Worm (Caenorhabditis elegans): ENCODE results near the gene T22C8.6.

DNA sequence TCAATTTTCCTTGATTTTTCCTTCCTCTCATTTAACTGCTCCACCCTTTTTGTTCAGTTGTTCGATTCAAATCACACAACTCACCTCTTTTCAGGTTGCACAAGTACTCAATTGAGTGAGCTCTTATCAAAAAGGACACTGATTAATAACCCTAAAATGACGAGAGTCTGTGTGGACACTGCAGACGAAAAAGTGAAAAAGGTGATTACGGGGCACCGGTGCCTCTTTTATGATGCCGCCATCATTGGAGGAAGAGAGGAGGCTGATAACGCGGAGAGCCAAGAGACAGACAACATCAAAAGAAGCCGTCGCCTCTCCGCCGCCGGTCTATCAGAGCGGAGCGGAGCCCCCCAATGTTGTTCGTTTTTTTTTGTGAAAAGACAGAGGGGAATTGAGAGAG is 4.9 kb downstream of the T22C8.6 start, which contains the start of gene sptf-2:
- TF ChIP-seq ama-1 (optimal IDR thresholded peaks at IDR 0.05): no peak
- TF ChIP-seq nhr-11 (tag; optimal IDR thresholded peaks at IDR 0.05): no peak

All from whole organism, L2 larva.